Worm (Caenorhabditis elegans) whole organism, L1 larva: Measurements from ENCODE around the gene D1046.4.

Source experiments
- C16A3.4 ChIP-seq: fragments of 150-350 bp; optimal IDR thresholded peaks from 2 replicates; lab custom pipeline; 2014; ENCODE audit warnings: missing biosample characterization, missing genetic modification characterization
- F16B12.6 ChIP-seq: fragments of 150-350 bp; optimal IDR thresholded peaks from 2 replicates; lab custom pipeline; 2014; ENCODE audit warnings: missing biosample characterization, missing genetic modification characterization
- Y116A8C.19 ChIP-seq: sonication (generic microtip); optimal IDR thresholded peaks from 2 replicates; lab custom pipeline; 2016; ENCODE audit warnings: missing compliant biosample characterization, missing genetic modification characterization, borderline replicate concordance
- aha-1 ChIP-seq: fragments of 150-350 bp; optimal IDR thresholded peaks from 2 replicates; lab custom pipeline; 2014; ENCODE audit warnings: missing biosample characterization, missing genetic modification characterization
- alr-1 ChIP-seq: fragments of 200-800 bp; sonication (Bioruptor generic); optimal IDR thresholded peaks from 2 replicates; lab custom pipeline; 2018; ENCODE audit warnings: borderline replicate concordance, mild to moderate bottlenecking, missing genetic modification characterization, missing compliant biosample characterization
- ceh-8 ChIP-seq: fragments of 200-800 bp; sonication (Bioruptor generic); optimal IDR thresholded peaks from 2 replicates; lab custom pipeline; 2018; ENCODE audit warnings: mild to moderate bottlenecking, missing genetic modification characterization, moderate library complexity, missing compliant biosample characterization
- ces-1 ChIP-seq: fragments of 150-350 bp; optimal IDR thresholded peaks from 2 replicates; lab custom pipeline; 2014; ENCODE audit warnings: missing biosample characterization, missing genetic modification reagents, missing genetic modification characterization
- efl-1 ChIP-seq, 4 experiments: fragments of 150-350 bp; optimal IDR thresholded peaks in 3 of 4; peaks in 1 of 4; 1 replicate in 1 of 4; 2 replicates in 3 of 4; lab custom pipeline; 2014; ENCODE audit warnings: missing biosample characterization in 2 of 4, missing genetic modification characterization in 2 of 4, missing genetic modification reagents in 2 of 4
- elt-3 ChIP-seq, 6 experiments: fragments of 150-350 bp in 1 of 6; sonication (generic microtip); optimal IDR thresholded peaks; 2 replicates each; lab custom pipeline; 2017 to 2018; ENCODE audit warnings: missing biosample characterization in 6 of 6, missing genetic modification characterization in 6 of 6, inconsistent platforms in 1 of 6
- fkh-8 ChIP-seq: sonication (generic microtip); optimal IDR thresholded peaks from 2 replicates; lab custom pipeline; 2016; ENCODE audit warnings: mild to moderate bottlenecking, missing genetic modification characterization, missing compliant biosample characterization
- grh-1 ChIP-seq: fragments of 200-800 bp; sonication (Bioruptor generic); IDR thresholded peaks from 2 replicates; pipeline ENCODE4 v1.3.6; 2022; ENCODE audit warnings: missing genetic modification reagents, missing genetic modification characterization, missing compliant biosample characterization
- hlh-17 ChIP-seq: fragments of 200-800 bp; sonication (Bioruptor generic); optimal IDR thresholded peaks from 2 replicates; lab custom pipeline; 2018; ENCODE audit warnings: missing genetic modification characterization, mild to moderate bottlenecking, missing compliant biosample characterization, moderate library complexity, borderline replicate concordance
- hpl-2 ChIP-seq: fragments of 150-350 bp; optimal IDR thresholded peaks from 2 replicates; lab custom pipeline; 2014; ENCODE audit warnings: missing biosample characterization, missing genetic modification reagents, missing genetic modification characterization
- isw-1 ChIP-seq: fragments of 200-800 bp; sonication (Bioruptor generic); IDR thresholded peaks from 2 replicates; pipeline ENCODE4 v1.3.6; 2022; ENCODE audit warnings: missing genetic modification characterization, missing compliant biosample characterization
- lin-13 ChIP-seq: fragments of 150-350 bp; optimal IDR thresholded peaks from 2 replicates; lab custom pipeline; 2014; ENCODE audit warnings: missing biosample characterization, missing genetic modification reagents, missing genetic modification characterization
- lin-14 ChIP-seq: fragments of 200-800 bp; sonication (Bioruptor generic); optimal IDR thresholded peaks from 2 replicates; lab custom pipeline; 2018; ENCODE audit warnings: mild to moderate bottlenecking, missing genetic modification characterization, moderate library complexity, missing compliant biosample characterization
- lin-35 ChIP-seq, 2 experiments: fragments of 150-350 bp; optimal IDR thresholded peaks; 2 replicates each; lab custom pipeline; 2014; ENCODE audit warnings: missing biosample characterization in 2 of 2, missing genetic modification characterization in 2 of 2, missing genetic modification reagents in 2 of 2
- lin-39 ChIP-seq: fragments of 150-350 bp; optimal IDR thresholded peaks from 2 replicates; lab custom pipeline; 2014; ENCODE audit warnings: missing biosample characterization, missing genetic modification reagents, missing genetic modification characterization
- lir-3 ChIP-seq: sonication (generic microtip); optimal IDR thresholded peaks from 2 replicates; lab custom pipeline; 2016; ENCODE audit warnings: mild to moderate bottlenecking, missing genetic modification characterization, moderate library complexity, missing compliant biosample characterization; ENCODE audit not compliant: poor library complexity
- lsy-2 ChIP-seq, 2 experiments: fragments of 150-350 bp; optimal IDR thresholded peaks; 2 replicates each; lab custom pipeline; 2014; ENCODE audit warnings: missing biosample characterization in 2 of 2, missing genetic modification characterization in 2 of 2
- mab-9 ChIP-seq: fragments of 200-800 bp; sonication (Bioruptor generic); IDR thresholded peaks from 2 replicates; pipeline ENCODE4 v1.3.6; 2022; ENCODE audit warnings: missing genetic modification reagents, missing genetic modification characterization, missing compliant biosample characterization
- mdl-1 ChIP-seq, 2 experiments: fragments of 150-350 bp; optimal IDR thresholded peaks; 2 replicates each; lab custom pipeline; 2014 to 2017; ENCODE audit warnings: missing biosample characterization in 2 of 2, missing genetic modification characterization in 2 of 2, inconsistent platforms in 1 of 2
- mep-1 ChIP-seq: fragments of 150-350 bp; optimal IDR thresholded peaks from 2 replicates; lab custom pipeline; 2014; ENCODE audit warnings: missing biosample characterization, missing genetic modification characterization
- nhr-11 ChIP-seq: fragments of 150-350 bp; optimal IDR thresholded peaks from 2 replicates; lab custom pipeline; 2014; ENCODE audit warnings: missing biosample characterization, missing genetic modification characterization
- nhr-19 ChIP-seq: fragments of 200-800 bp; sonication (Bioruptor generic); conservative IDR thresholded peaks from 2 replicates; pipeline ENCODE4 v1.3.6; 2022; ENCODE audit warnings: missing genetic modification characterization, missing compliant biosample characterization
- nhr-20 ChIP-seq: sonication (generic microtip); optimal IDR thresholded peaks from 2 replicates; lab custom pipeline; 2016; ENCODE audit warnings: mild to moderate bottlenecking, missing genetic modification characterization, missing compliant biosample characterization
- nhr-237 ChIP-seq: fragments of 150-350 bp; optimal IDR thresholded peaks from 2 replicates; lab custom pipeline; 2014; ENCODE audit warnings: missing biosample characterization, missing genetic modification characterization
- nhr-47 ChIP-seq: sonication (generic microtip); optimal IDR thresholded peaks from 2 replicates; lab custom pipeline; 2016; ENCODE audit warnings: mild to moderate bottlenecking, missing genetic modification characterization, moderate library complexity, missing compliant biosample characterization
- nhr-71 ChIP-seq: sonication (generic microtip); optimal IDR thresholded peaks from 2 replicates; lab custom pipeline; 2016; ENCODE audit warnings: mild to moderate bottlenecking, missing genetic modification characterization, moderate library complexity, missing compliant biosample characterization
- nhr-76 ChIP-seq: sonication (generic microtip); optimal IDR thresholded peaks from 2 replicates; lab custom pipeline; 2017; ENCODE audit warnings: missing biosample characterization, missing genetic modification characterization
- nhr-90 ChIP-seq: sonication (generic microtip); optimal IDR thresholded peaks from 2 replicates; lab custom pipeline; 2016; ENCODE audit warnings: mild to moderate bottlenecking, missing genetic modification characterization, missing compliant biosample characterization; ENCODE audit not compliant: poor library complexity
- pag-3 ChIP-seq: sonication (generic microtip); optimal IDR thresholded peaks from 2 replicates; lab custom pipeline; 2017; ENCODE audit warnings: missing genetic modification characterization, mild to moderate bottlenecking, missing compliant biosample characterization, antibody characterized with exemption, borderline replicate concordance; ENCODE audit not compliant: insufficient read depth
- pax-3 ChIP-seq: fragments of 200-800 bp; sonication (Bioruptor generic); optimal IDR thresholded peaks from 2 replicates; lab custom pipeline; 2018; ENCODE audit warnings: mild to moderate bottlenecking, missing genetic modification characterization, moderate library complexity, missing compliant biosample characterization
- pqm-1 ChIP-seq: sonication (generic microtip); optimal IDR thresholded peaks from 3 replicates; lab custom pipeline; 2017; ENCODE audit warnings: missing biosample characterization, missing genetic modification characterization
- rnt-1 ChIP-seq: sonication (generic microtip); optimal IDR thresholded peaks from 2 replicates; lab custom pipeline; 2016; ENCODE audit warnings: mild to moderate bottlenecking, missing genetic modification characterization, moderate library complexity, missing compliant biosample characterization
- snu-23 ChIP-seq: sonication (generic microtip); optimal IDR thresholded peaks from 2 replicates; lab custom pipeline; 2016; ENCODE audit warnings: missing genetic modification characterization, missing compliant biosample characterization
- sptf-1 ChIP-seq: fragments of 150-350 bp; optimal IDR thresholded peaks from 2 replicates; lab custom pipeline; 2014; ENCODE audit warnings: missing biosample characterization, missing genetic modification characterization
- sup-37 ChIP-seq: fragments of 200-800 bp; sonication (Bioruptor generic); optimal IDR thresholded peaks from 2 replicates; lab custom pipeline; 2018; ENCODE audit warnings: mild to moderate bottlenecking, missing genetic modification characterization, missing compliant biosample characterization
- swsn-7 ChIP-seq: sonication (generic microtip); optimal IDR thresholded peaks from 2 replicates; lab custom pipeline; 2016; ENCODE audit warnings: missing genetic modification characterization, missing compliant biosample characterization
- tbx-2 ChIP-seq: sonication (generic microtip); optimal IDR thresholded peaks from 2 replicates; lab custom pipeline; 2016; ENCODE audit warnings: missing genetic modification characterization, missing compliant biosample characterization
- tlp-1 ChIP-seq: fragments of 150-350 bp; optimal IDR thresholded peaks from 2 replicates; lab custom pipeline; 2014; ENCODE audit warnings: missing biosample characterization, missing genetic modification characterization
- unc-130 ChIP-seq: fragments of 150-350 bp; optimal IDR thresholded peaks from 2 replicates; lab custom pipeline; 2017; ENCODE audit warnings: missing biosample characterization, missing genetic modification characterization, inconsistent platforms
- unc-30 ChIP-seq: sonication (generic microtip); optimal IDR thresholded peaks from 2 replicates; lab custom pipeline; 2017; ENCODE audit warnings: missing biosample characterization, missing genetic modification characterization
- unc-86 ChIP-seq: sonication (generic microtip); optimal IDR thresholded peaks from 2 replicates; lab custom pipeline; 2016; ENCODE audit warnings: missing genetic modification characterization, missing compliant biosample characterization
- xbp-1 ChIP-seq: sonication (generic microtip); optimal IDR thresholded peaks from 2 replicates; lab custom pipeline; 2016; ENCODE audit warnings: missing genetic modification characterization, missing compliant biosample characterization
- ztf-4 ChIP-seq: fragments of 150-350 bp; optimal IDR thresholded peaks from 2 replicates; lab custom pipeline; 2014; ENCODE audit warnings: missing biosample characterization, missing genetic modification characterization

The D1046.4 gene

ce11 chrIV:8974543-8975330 is 41.1 kb downstream of the D1046.4 start:
- TF ChIP-seq rnt-1 (tag; lab: Kevin White, UChicago): peak; percentile 79
- peak in 1 of 2 experiments; percentile 25 for TF ChIP-seq lin-35 (GFP tag; optimal IDR thresholded peaks at IDR 0.05; lab: Kevin White, UChicago)
- no peak for TF ChIP-seq fkh-8 (tag; lab: Kevin White, UChicago)
- no peak for TF ChIP-seq pax-3
- no peak for TF ChIP-seq pag-3 (tag; lab: Kevin White, UChicago)
- peak; percentile 67 for TF ChIP-seq snu-23
- TF ChIP-seq mep-1: no peak
- no peak for TF ChIP-seq sptf-1 (tag; lab: Kevin White, UChicago)
- peak; percentile 45 for TF ChIP-seq C16A3.4 (tag; lab: Kevin White, UChicago)
- no peak for TF ChIP-seq nhr-76 (tag; lab: Kevin White, UChicago)
- peak; percentile 66 for TF ChIP-seq ztf-4
- TF ChIP-seq swsn-7 (tag; lab: Kevin White, UChicago): peak; percentile 33
- peak; percentile 51 for TF ChIP-seq xbp-1 (tag; lab: Kevin White, UChicago)
- TF ChIP-seq nhr-47 (tag; lab: Kevin White, UChicago): peak; percentile 34
- TF ChIP-seq lin-14 (GFP tag; lab: Kevin White, UChicago): peak; percentile 79
- TF ChIP-seq efl-1 (optimal IDR thresholded peaks at IDR 0.05; lab: Kevin White, UChicago): peak in 1 of 2 experiments; percentile 20
- TF ChIP-seq efl-1 (GFP tag; optimal IDR thresholded peaks at IDR 0.05 in 1 of 2; lab: Kevin White, UChicago): peak in 1 of 2 experiments; percentile 52
- peak; percentile 71 for TF ChIP-seq nhr-20
- TF ChIP-seq lir-3 (tag; lab: Kevin White, UChicago): peak; percentile 69
- peak; percentile 90 for TF ChIP-seq nhr-71 (tag; lab: Kevin White, UChicago)
- TF ChIP-seq lin-39: peak; percentile 48
- TF ChIP-seq unc-130 (tag; lab: Kevin White, UChicago): peak; percentile 27
- TF ChIP-seq hpl-2 (GFP tag; lab: Kevin White, UChicago): no peak
- TF ChIP-seq nhr-19 (GFP tag; lab: Robert Waterston, UW): peak; percentile 74
- no peak for TF ChIP-seq unc-86
- peak in 1 of 2 experiments; percentile 51 for TF ChIP-seq mdl-1 (tag; optimal IDR thresholded peaks at IDR 0.05; lab: Kevin White, UChicago)
- TF ChIP-seq isw-1 (GFP tag; lab: Robert Waterston, UW): no peak
- no peak for TF ChIP-seq sup-37 (GFP tag; lab: Kevin White, UChicago)
- peak; percentile 25 for TF ChIP-seq tbx-2
- TF ChIP-seq lsy-2 (tag; optimal IDR thresholded peaks at IDR 0.05; lab: Kevin White, UChicago): peak; percentile 54 to 68

- no peak for TF ChIP-seq unc-30 (tag; lab: Kevin White, UChicago)
- no peak for TF ChIP-seq mep-1
- TF ChIP-seq nhr-90 (tag; lab: Kevin White, UChicago): no peak
- TF ChIP-seq alr-1 (tag; lab: Kevin White, UChicago): no peak
- no peak for TF ChIP-seq hpl-2 (GFP tag; lab: Kevin White, UChicago)
- TF ChIP-seq pax-3: no peak
Measured at ce11 chrIV:8975331-8975625, 41.6 kb downstream of the D1046.4 start, which contains the start of gene pdzd-8. Gene pdzd-8, plus strand, starts transcription at chrIV:8975526.

ce11 chrIV:8978047-8978446 is 44.4 kb downstream of the D1046.4 start:
- TF ChIP-seq nhr-237: no peak
- no peak for TF ChIP-seq grh-1 (GFP tag; lab: Robert Waterston, UW)
- TF ChIP-seq efl-1 (optimal IDR thresholded peaks at IDR 0.05; lab: Kevin White, UChicago): no peak
- peak in 1 of 2 experiments; percentile 62 for TF ChIP-seq efl-1 (GFP tag; optimal IDR thresholded peaks at IDR 0.05 in 1 of 2; lab: Kevin White, UChicago)
- TF ChIP-seq lin-13: no peak
- TF ChIP-seq ces-1: no peak
- no peak for TF ChIP-seq aha-1
- TF ChIP-seq ceh-8 (GFP tag; lab: Kevin White, UChicago): no peak
- TF ChIP-seq Y116A8C.19 (tag; lab: Kevin White, UChicago): no peak
- TF ChIP-seq xbp-1 (tag; lab: Kevin White, UChicago): no peak
- TF ChIP-seq sup-37 (GFP tag; lab: Kevin White, UChicago): no peak
- TF ChIP-seq hlh-17 (GFP tag; lab: Kevin White, UChicago): no peak
- TF ChIP-seq unc-30 (tag; lab: Kevin White, UChicago): no peak
- peak; percentile 64 for TF ChIP-seq lin-14 (GFP tag; lab: Kevin White, UChicago)
- TF ChIP-seq elt-3 (tag; optimal IDR thresholded peaks at IDR 0.05; lab: Kevin White, UChicago): no peak
- no peak for TF ChIP-seq tlp-1 (tag; lab: Kevin White, UChicago)
- TF ChIP-seq nhr-20: peak; percentile 14
- TF ChIP-seq F16B12.6 (tag; lab: Kevin White, UChicago): no peak
- peak; percentile 2 for TF ChIP-seq nhr-11 (tag; lab: Kevin White, UChicago)
- no peak for TF ChIP-seq mab-9 (GFP tag; lab: Robert Waterston, UW)
- 0 out of 2 replicates have a peak, but pooled peaks have one; percentile 15 for TF ChIP-seq nhr-19 (GFP tag; lab: Robert Waterston, UW)
- TF ChIP-seq pqm-1 (tag; lab: Kevin White, UChicago): no peak
